Fruit fly (Drosophila melanogaster) whole organism, embryonic: ENCODE measurements around the gene hbt.
A peak's percentile ranks its signal among the peaks of the same experiment; 100 is the strongest.

Experiments
- Ada2b ChIP-seq: fragments of 200-800 bp; sonication (Bioruptor generic); IDR thresholded peaks from 2 replicates; pipeline ENCODE4 v1.3.6; 2022; ENCODE audit warnings: missing biosample characterization, missing genetic modification characterization
- B-H2 ChIP-seq: fragments of 200-800 bp; sonication (Bioruptor generic); optimal IDR thresholded peaks from 2 replicates; lab custom pipeline; 2018; ENCODE audit warnings: missing biosample characterization, mild to moderate bottlenecking, missing genetic modification characterization
- C15 ChIP-seq: fragments of 200-800 bp; sonication (Bioruptor generic); IDR thresholded peaks from 3 replicates; pipeline ENCODE4 v1.3.6; 2022; ENCODE audit warnings: missing biosample characterization, missing genetic modification characterization
- CG10979 ChIP-seq: fragments of 200-800 bp; sonication (Bioruptor generic); optimal IDR thresholded peaks from 2 replicates; lab custom pipeline; 2018; ENCODE audit warnings: missing biosample characterization, mild to moderate bottlenecking, missing genetic modification characterization, moderate library complexity
- CG12071 ChIP-seq: fragments of 200-800 bp; sonication (Bioruptor generic); optimal IDR thresholded peaks from 3 replicates; lab custom pipeline; 2018; ENCODE audit warnings: missing biosample characterization, mild to moderate bottlenecking, missing genetic modification characterization
- CG12104 ChIP-seq: fragments of 200-800 bp; sonication (Bioruptor generic); optimal IDR thresholded peaks from 3 replicates; lab custom pipeline; 2016; ENCODE audit warnings: missing biosample characterization, missing genetic modification characterization
- CG14710 ChIP-seq: fragments of 200-800 bp; sonication (Bioruptor generic); optimal IDR thresholded peaks from 3 replicates; lab custom pipeline; 2019; ENCODE audit warnings: missing biosample characterization, mild to moderate bottlenecking, missing genetic modification characterization, moderate library complexity
- CG17359 ChIP-seq: fragments of 200-800 bp; sonication (Bioruptor generic); optimal IDR thresholded peaks from 3 replicates; lab custom pipeline; 2018; ENCODE audit warnings: missing biosample characterization, mild to moderate bottlenecking, missing genetic modification characterization, moderate library complexity
- CG17361 ChIP-seq: fragments of 200-800 bp; sonication (Bioruptor generic); IDR thresholded peaks from 3 replicates; pipeline ENCODE4 v1.3.6; 2022; ENCODE audit warnings: missing biosample characterization, missing genetic modification characterization
- CG2889 ChIP-seq: fragments of 200-800 bp; sonication (Bioruptor generic); IDR thresholded peaks from 3 replicates; pipeline ENCODE4 v1.3.6; 2022; ENCODE audit warnings: missing biosample characterization, missing genetic modification characterization
- CG31365 ChIP-seq: fragments of 200-800 bp; sonication (Bioruptor generic); optimal IDR thresholded peaks from 2 replicates; lab custom pipeline; 2018; ENCODE audit warnings: missing biosample characterization, mild to moderate bottlenecking, missing genetic modification characterization
- CG32767 ChIP-seq: fragments of 200-800 bp; sonication (Bioruptor generic); IDR thresholded peaks from 2 replicates; pipeline ENCODE4 v1.3.6; 2022; ENCODE audit warnings: missing biosample characterization, missing genetic modification characterization
- CG34224 ChIP-seq: fragments of 200-800 bp; sonication (Bioruptor generic); IDR thresholded peaks from 3 replicates; pipeline ENCODE4 v1.3.6; 2022; ENCODE audit warnings: missing biosample characterization, missing genetic modification characterization; ENCODE audit not compliant: partially characterized antibody
- CG34376 ChIP-seq: fragments of 200-800 bp; sonication (Bioruptor generic); optimal IDR thresholded peaks from 2 replicates; lab custom pipeline; 2018; ENCODE audit warnings: missing biosample characterization, mild to moderate bottlenecking, missing genetic modification characterization
- CG4404 ChIP-seq: fragments of 200-800 bp; sonication (Bioruptor generic); IDR thresholded peaks from 2 replicates; pipeline ENCODE4 v1.3.6; 2022; ENCODE audit warnings: missing biosample characterization, missing genetic modification characterization
- CG8478 ChIP-seq: fragments of >200 bp; optimal IDR thresholded peaks from 2 replicates; lab custom pipeline; 2018
- CG9215 ChIP-seq: fragments of 200-800 bp; sonication (Bioruptor generic); IDR thresholded peaks from 2 replicates; pipeline ENCODE4 v1.3.6; 2022; ENCODE audit warnings: missing biosample characterization, missing genetic modification characterization
- CG9817 ChIP-seq: fragments of 200-800 bp; sonication (Bioruptor generic); optimal IDR thresholded peaks from 2 replicates; lab custom pipeline; 2018; ENCODE audit warnings: missing biosample characterization, mild to moderate bottlenecking, missing genetic modification characterization, moderate library complexity
- CHES-1-like ChIP-seq: fragments of 200-800 bp; sonication (Bioruptor generic); optimal IDR thresholded peaks from 2 replicates; lab custom pipeline; 2016; ENCODE audit warnings: missing biosample characterization, missing genetic modification characterization
- CkIIα-i1 ChIP-seq: fragments of 200-800 bp; sonication (Bioruptor generic); IDR thresholded peaks from 2 replicates; pipeline ENCODE4 v1.3.6; 2022; ENCODE audit warnings: missing biosample characterization, missing genetic modification characterization
- CrebB ChIP-seq: fragments of 200-800 bp; sonication (Bioruptor generic); optimal IDR thresholded peaks from 3 replicates; lab custom pipeline; 2018; ENCODE audit warnings: missing biosample characterization, mild to moderate bottlenecking, missing genetic modification characterization
- ERR ChIP-seq: fragments of 200-800 bp; sonication (Bioruptor generic); optimal IDR thresholded peaks from 2 replicates; lab custom pipeline; 2016; ENCODE audit warnings: missing biosample characterization, missing genetic modification characterization
- Hr39 ChIP-seq: fragments of >200 bp; optimal IDR thresholded peaks from 2 replicates; lab custom pipeline; 2017
- Hr78 ChIP-seq, 2 experiments: fragments of 200-800 bp in 1 of 2; fragments of >200 bp in 1 of 2; sonication (Bioruptor generic) in 1 of 2; optimal IDR thresholded peaks; 2 replicates each; lab custom pipeline; 2017 to 2019; ENCODE audit warnings: missing biosample characterization in 2 of 2, missing genetic modification characterization in 2 of 2, mild to moderate bottlenecking in 1 of 2, moderate library complexity in 1 of 2
- MESR4 ChIP-seq: fragments of 200-800 bp; sonication (Bioruptor generic); optimal IDR thresholded peaks from 2 replicates; lab custom pipeline; 2018; ENCODE audit warnings: missing biosample characterization, mild to moderate bottlenecking, missing genetic modification characterization, moderate library complexity
- Optix ChIP-seq: fragments of 200-800 bp; sonication (Bioruptor generic); IDR thresholded peaks from 3 replicates; pipeline ENCODE4 v1.3.6; 2022; ENCODE audit warnings: missing biosample characterization, missing genetic modification characterization
- Sry-β ChIP-seq: fragments of 200-800 bp; sonication (Bioruptor generic); optimal IDR thresholded peaks from 2 replicates; lab custom pipeline; 2018; ENCODE audit warnings: missing biosample characterization, mild to moderate bottlenecking, missing genetic modification characterization, moderate library complexity
- cas ChIP-seq: fragments of 200-800 bp; sonication (Bioruptor generic); IDR thresholded peaks from 2 replicates; pipeline ENCODE4 v1.3.6; 2022; ENCODE audit warnings: missing biosample characterization, missing genetic modification characterization
- corto ChIP-seq: fragments of 200-800 bp; sonication (Bioruptor generic); optimal IDR thresholded peaks from 2 replicates; lab custom pipeline; 2016; ENCODE audit warnings: missing biosample characterization, mild to moderate bottlenecking, missing genetic modification characterization, moderate library complexity
- crc ChIP-seq: fragments of 200-800 bp; sonication (Bioruptor generic); optimal IDR thresholded peaks from 2 replicates; lab custom pipeline; 2016; ENCODE audit warnings: missing biosample characterization, missing genetic modification characterization
- ham ChIP-seq: fragments of 200-800 bp; sonication (Bioruptor generic); IDR thresholded peaks from 2 replicates; pipeline ENCODE4 v1.3.6; 2022; ENCODE audit warnings: missing biosample characterization, missing genetic modification characterization
- hkb ChIP-seq, 2 experiments: fragments of 200-800 bp in 1 of 2; fragments of >200 bp in 1 of 2; sonication (Bioruptor generic) in 1 of 2; IDR thresholded peaks in 1 of 2; optimal IDR thresholded peaks in 1 of 2; 2 replicates each; pipeline versions ENCODE4 v1.3.6 to Lab custom; 2017 to 2022; ENCODE audit warnings: missing biosample characterization in 1 of 2, missing genetic modification characterization in 1 of 2
- inv ChIP-seq: fragments of 200-800 bp; sonication (Bioruptor generic); IDR thresholded peaks from 2 replicates; pipeline ENCODE4 v1.3.6; 2022; ENCODE audit warnings: missing biosample characterization, missing genetic modification characterization; ENCODE audit not compliant: partially characterized antibody
- lov ChIP-seq, 2 experiments: fragments of 200-800 bp in 1 of 2; fragments of >200 bp in 1 of 2; sonication (Bioruptor generic) in 1 of 2; IDR thresholded peaks in 1 of 2; optimal IDR thresholded peaks in 1 of 2; 2 replicates in 1 of 2; 3 replicates in 1 of 2; pipeline versions ENCODE4 v1.3.6 to Lab custom; 2017 to 2022; ENCODE audit warnings: missing biosample characterization in 1 of 2, missing genetic modification characterization in 1 of 2
- nau ChIP-seq: fragments of 200-800 bp; sonication (Bioruptor generic); optimal IDR thresholded peaks from 3 replicates; lab custom pipeline; 2017; ENCODE audit warnings: missing biosample characterization, mild to moderate bottlenecking, missing genetic modification characterization, missing genetic modification reagents
- org-1 ChIP-seq: fragments of 200-800 bp; sonication (Bioruptor generic); optimal IDR thresholded peaks from 2 replicates; lab custom pipeline; 2017; ENCODE audit warnings: missing biosample characterization, missing genetic modification characterization
- otp ChIP-seq: fragments of 200-800 bp; sonication (Bioruptor generic); IDR thresholded peaks from 3 replicates; pipeline ENCODE4, ENCODE4 v1.3.6; 2022; ENCODE audit warnings: missing biosample characterization, missing genetic modification characterization
- p53 ChIP-seq: fragments of 200-800 bp; sonication (Bioruptor generic); optimal IDR thresholded peaks from 2 replicates; lab custom pipeline; 2016; ENCODE audit warnings: missing biosample characterization, missing genetic modification characterization
- phol ChIP-seq: fragments of 200-800 bp; sonication (Bioruptor generic); optimal IDR thresholded peaks from 3 replicates; lab custom pipeline; 2018; ENCODE audit warnings: missing biosample characterization, mild to moderate bottlenecking, missing genetic modification characterization, moderate library complexity
- prd ChIP-seq, 3 experiments: fragments of >200 bp in 2 of 3; fragments of 200-800 bp in 1 of 3; sonication (Bioruptor generic) in 1 of 3; optimal IDR thresholded peaks in 2 of 3; IDR thresholded peaks in 1 of 3; 2 replicates in 2 of 3; 3 replicates in 1 of 3; pipeline versions ENCODE4 v1.3.6 to Lab custom; 2017 to 2022; ENCODE audit warnings: missing biosample characterization in 1 of 3, missing genetic modification characterization in 1 of 3
- pros ChIP-seq: fragments of 200-800 bp; sonication (Bioruptor generic); optimal IDR thresholded peaks from 3 replicates; lab custom pipeline; 2019; ENCODE audit warnings: missing biosample characterization, mild to moderate bottlenecking, missing genetic modification characterization, moderate library complexity
- ranshi ChIP-seq: fragments of 200-800 bp; sonication (Bioruptor generic); IDR thresholded peaks from 2 replicates; pipeline ENCODE4 v1.3.6; 2022; ENCODE audit warnings: missing biosample characterization, missing genetic modification characterization
- row ChIP-seq: fragments of 200-800 bp; sonication (Bioruptor generic); IDR thresholded peaks from 3 replicates; pipeline ENCODE4 v1.3.6; 2022; ENCODE audit warnings: missing biosample characterization, missing genetic modification characterization
- scrt ChIP-seq: fragments of 200-800 bp; sonication (Bioruptor generic); optimal IDR thresholded peaks from 2 replicates; lab custom pipeline; 2018; ENCODE audit warnings: missing biosample characterization, mild to moderate bottlenecking, missing genetic modification characterization, moderate library complexity
- seq ChIP-seq: fragments of 200-800 bp; sonication (Bioruptor generic); IDR thresholded peaks from 2 replicates; pipeline ENCODE4 v1.3.6; 2022; ENCODE audit warnings: missing biosample characterization, missing genetic modification characterization
- tio ChIP-seq: fragments of 200-800 bp; sonication (Bioruptor generic); optimal IDR thresholded peaks from 2 replicates; lab custom pipeline; 2017; ENCODE audit warnings: missing biosample characterization, missing genetic modification characterization, inconsistent platforms
- tx ChIP-seq: fragments of 200-800 bp; sonication (Bioruptor generic); optimal IDR thresholded peaks from 2 replicates; lab custom pipeline; 2016; ENCODE audit warnings: missing biosample characterization, missing genetic modification characterization
- wek ChIP-seq: fragments of 200-800 bp; sonication (Bioruptor generic); optimal IDR thresholded peaks from 3 replicates; lab custom pipeline; 2018; ENCODE audit warnings: missing biosample characterization, mild to moderate bottlenecking, missing genetic modification characterization, moderate library complexity
- zen ChIP-seq: fragments of 200-800 bp; sonication (Bioruptor generic); optimal IDR thresholded peaks from 3 replicates; lab custom pipeline; 2018; ENCODE audit warnings: missing biosample characterization, mild to moderate bottlenecking, missing genetic modification characterization, moderate library complexity

hbt gene

dm6 chr2L:13368940-13369339 lies 38.0 kb upstream of the hbt start, which contains the start of gene CG31855 (continued):
- TF ChIP-seq B-H2 = peak; percentile 94
- no peak for TF ChIP-seq tio (GFP tag; lab: Kevin White, UChicago)
- TF ChIP-seq wek = peak; percentile 22
- peak; percentile 40 for TF ChIP-seq corto
- TF ChIP-seq CkIIα-i1 (GFP tag; lab: Robert Waterston, UW) = no peak
- TF ChIP-seq otp = peak; percentile 53; the same call in 1 of the 3 replicates
- TF ChIP-seq Optix (GFP tag; lab: Robert Waterston, UW) = 0 out of 3 replicates have a peak, but pooled peaks have one; percentile 25
- TF ChIP-seq CG9817 (tag; lab: Kevin White, UChicago) = peak; percentile 78
- peak; percentile 67 for TF ChIP-seq CrebB (tag; lab: Kevin White, UChicago)
- peak; percentile 58 for TF ChIP-seq CHES-1-like (GFP tag; lab: Kevin White, UChicago)
- peak; percentile 66 for TF ChIP-seq CG9215 (GFP tag; lab: Robert Waterston, UW)
- no peak for TF ChIP-seq inv (GFP tag; lab: Robert Waterston, UW)
- TF ChIP-seq CG8478 (lab: Kevin White, UChicago) = no peak
- peak; percentile 71 for TF ChIP-seq CG14710
- TF ChIP-seq org-1 (GFP tag; lab: Kevin White, UChicago) = peak; percentile 43
- peak; percentile 37; the same call in 1 of the 2 replicates for TF ChIP-seq ham (GFP tag; lab: Robert Waterston, UW)
- TF ChIP-seq phol (tag; lab: Kevin White, UChicago) = peak; percentile 70
- peak; percentile 70 for TF ChIP-seq CG10979 (tag; lab: Kevin White, UChicago)
- TF ChIP-seq CG31365 (tag; lab: Kevin White, UChicago) = peak; percentile 17
- peak; percentile 29 for TF ChIP-seq ERR (GFP tag; lab: Kevin White, UChicago)
- TF ChIP-seq CG34376 = peak; percentile 90
- TF ChIP-seq pros (GFP tag; lab: Kevin White, UChicago) = no peak
- TF ChIP-seq prd (optimal IDR thresholded peaks at IDR 0.05; lab: Kevin White, UChicago) = no peak
- peak; percentile 83 for TF ChIP-seq prd (GFP tag; IDR thresholded peaks at IDR 0.05; lab: Robert Waterston, UW)
- peak; percentile 73; the same call in 2 of the 3 replicates for TF ChIP-seq CG17361 (GFP tag; lab: Robert Waterston, UW)
- peak; percentile 56 for TF ChIP-seq CG4404
- TF ChIP-seq ranshi (GFP tag; lab: Robert Waterston, UW) = peak; percentile 80
- TF ChIP-seq CG32767 (GFP tag; lab: Robert Waterston, UW) = no peak
- no peak for TF ChIP-seq lov (optimal IDR thresholded peaks at IDR 0.05; lab: Kevin White, UChicago)
- TF ChIP-seq lov (GFP tag; IDR thresholded peaks at IDR 0.05; lab: Robert Waterston, UW) = peak; percentile 62; the same call in 1 of the 3 replicates
- TF ChIP-seq Sry-β (GFP tag; lab: Kevin White, UChicago) = peak; percentile 52
- no peak for TF ChIP-seq p53 (GFP tag; lab: Kevin White, UChicago)
- TF ChIP-seq Ada2b (GFP tag; lab: Robert Waterston, UW) = peak; percentile 74
- peak; percentile 26 for TF ChIP-seq zen (tag; lab: Kevin White, UChicago)
- no peak for TF ChIP-seq Hr78 (GFP tag; optimal IDR thresholded peaks at IDR 0.05; lab: Kevin White, UChicago)
- peak; percentile 66 for TF ChIP-seq scrt (GFP tag; lab: Kevin White, UChicago)
- peak; percentile 84 for TF ChIP-seq cas (GFP tag; lab: Robert Waterston, UW)
- peak; percentile 50; the same call in 1 of the 2 replicates for TF ChIP-seq seq (GFP tag; lab: Robert Waterston, UW)
- TF ChIP-seq CG12104 (GFP tag; lab: Kevin White, UChicago) = peak; percentile 67
- TF ChIP-seq row (GFP tag; lab: Robert Waterston, UW) = peak; percentile 95
- TF ChIP-seq crc (GFP tag; lab: Kevin White, UChicago) = peak; percentile 16
- peak; percentile 75 for TF ChIP-seq MESR4
- 0 out of 3 replicates have a peak, but pooled peaks have one; percentile 53 for TF ChIP-seq C15 (GFP tag; lab: Robert Waterston, UW)
- TF ChIP-seq hkb (optimal IDR thresholded peaks at IDR 0.05; lab: Kevin White, UChicago) = no peak
- TF ChIP-seq hkb (GFP tag; IDR thresholded peaks at IDR 0.05; lab: Robert Waterston, UW) = peak; percentile 79
- TF ChIP-seq CG2889 (GFP tag; lab: Robert Waterston, UW) = peak; percentile 57; the same call in 2 of the 3 replicates
- TF ChIP-seq CG17359 (tag; lab: Kevin White, UChicago) = peak; percentile 86
- TF ChIP-seq nau = peak; percentile 75
- no peak for TF ChIP-seq Hr39 (lab: Kevin White, UChicago)
- peak; percentile 74 for TF ChIP-seq CG12071 (GFP tag; lab: Kevin White, UChicago)
- peak; percentile 68 for TF ChIP-seq tx (GFP tag; lab: Kevin White, UChicago)
- TF ChIP-seq CG34224 = no peak; the same call in 2 of the 3 replicates
